Worm (Caenorhabditis elegans): ENCODE results near the gene coa-3.

DNA sequence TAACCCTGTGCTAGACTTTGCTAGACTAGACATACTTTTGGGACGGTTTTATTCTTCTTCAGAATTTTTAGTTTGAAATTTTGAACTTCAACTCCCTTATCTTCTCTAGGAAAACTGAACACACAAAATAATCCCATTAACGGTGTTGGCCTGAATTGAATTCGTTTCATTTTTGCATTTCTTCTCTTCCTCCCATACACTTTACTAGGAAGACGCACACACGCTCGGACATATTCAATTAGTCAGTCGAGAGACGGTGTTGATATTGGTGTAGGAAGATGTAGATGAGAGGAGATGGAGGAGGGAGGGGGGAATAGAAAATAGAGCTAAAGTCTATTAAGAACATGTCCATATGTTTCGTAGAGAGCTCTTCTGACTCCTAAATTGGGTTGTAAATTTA is 27.8 kb downstream of the coa-3 start:
- TF ChIP-seq nhr-12 (tag; optimal IDR thresholded peaks at IDR 0.05): no peak
- TF ChIP-seq nhr-237 (tag; optimal IDR thresholded peaks at IDR 0.05): no peak
- TF ChIP-seq ztf-4 (tag; optimal IDR thresholded peaks at IDR 0.05): no peak
- no peak for TF ChIP-seq nhr-77 (tag; optimal IDR thresholded peaks at IDR 0.05)
- TF ChIP-seq nhr-23 (tag; optimal IDR thresholded peaks at IDR 0.05): no peak
- TF ChIP-seq snpc-4 (tag; optimal IDR thresholded peaks at IDR 0.05): no peak
- no peak for TF ChIP-seq lin-15B (tag; optimal IDR thresholded peaks at IDR 0.05)
- no peak for TF ChIP-seq daf-12 (tag; optimal IDR thresholded peaks at IDR 0.05)
